Fruit fly (Drosophila melanogaster): Measurements from ENCODE around the gene CG14937.

Gene CG14937

dm6 chr2L:11807697-11808226 is 13.9 kb upstream of the CG14937 start (continued):
- TF ChIP-seq CG2875 (GFP tag; optimal IDR thresholded peaks at IDR 0.05) (no peak), Hr39 (optimal IDR thresholded peaks at IDR 0.05) (no peak), pros (GFP tag; optimal IDR thresholded peaks at IDR 0.05) (peak; percentile 93), CG42726 (GFP tag; IDR thresholded peaks at IDR 0.05; ENCODE audit: partially characterized antibody) (peak; percentile 81), Dek (tag; optimal IDR thresholded peaks at IDR 0.05) (peak; percentile 27), nerfin-1 (tag; optimal IDR thresholded peaks at IDR 0.05) (peak; percentile 60), CG7963 (GFP tag; IDR thresholded peaks at IDR 0.05; ENCODE audit: partially characterized antibody) (no peak), sug (tag; optimal IDR thresholded peaks at IDR 0.05) (peak; percentile 59), caup (GFP tag; optimal IDR thresholded peaks at IDR 0.05; ENCODE audit: severe bottlenecking) (peak; percentile 57), fu2 (GFP tag; optimal IDR thresholded peaks at IDR 0.05) (no peak), CG10959 (GFP tag; IDR thresholded peaks at IDR 0.05) (no peak), CG4424 (GFP tag; optimal IDR thresholded peaks at IDR 0.05) (no peak), Dp (GFP tag; optimal IDR thresholded peaks at IDR 0.05) (no peak), CG15601 (tag; optimal IDR thresholded peaks at IDR 0.05) (no peak), HLH3B (GFP tag; IDR thresholded peaks at IDR 0.05) (no peak), ewg (GFP tag; optimal IDR thresholded peaks at IDR 0.05) (no peak), Med (GFP tag) (peak; percentile 94), CG1603 (tag; optimal IDR thresholded peaks at IDR 0.05) (peak; percentile 12), Xbp1 (GFP tag; optimal IDR thresholded peaks at IDR 0.05) (no peak), ERR (GFP tag; optimal IDR thresholded peaks at IDR 0.05) (peak; percentile 27), wdn (GFP tag; IDR thresholded peaks at IDR 0.05) (no peak), exex (tag; optimal IDR thresholded peaks at IDR 0.05) (peak; percentile 37), CG4707 (GFP tag; optimal IDR thresholded peaks at IDR 0.05) (no peak), dm (GFP tag; optimal IDR thresholded peaks at IDR 0.05) (peak; percentile 39), CG6175 (GFP tag; IDR thresholded peaks at IDR 0.05) (peak; percentile 98), kay (GFP tag; optimal IDR thresholded peaks at IDR 0.05) (no peak), Doc2 (GFP tag; IDR thresholded peaks at IDR 0.05) (no peak), sqz (GFP tag; optimal IDR thresholded peaks at IDR 0.05) (no peak), ara (GFP tag; IDR thresholded peaks at IDR 0.05) (0 out of 2 replicates have a peak, but pooled peaks have one; percentile 42), chm (GFP tag; IDR thresholded peaks at IDR 0.05) (peak; percentile 67; the same call in 1 of the 2 replicates), CG3847 (GFP tag; IDR thresholded peaks at IDR 0.05) (no peak), tna (GFP tag; IDR thresholded peaks at IDR 0.05; ENCODE audit: partially characterized antibody) (no peak), CG6654 (GFP tag; optimal IDR thresholded peaks at IDR 0.05) (no peak), CG10147 (GFP tag; optimal IDR thresholded peaks at IDR 0.05) (no peak), CTCF (GFP tag; optimal IDR thresholded peaks at IDR 0.05) (no peak), dmrt99B (tag; optimal IDR thresholded peaks at IDR 0.05) (no peak), pnt (GFP tag; optimal IDR thresholded peaks at IDR 0.05) (no peak), hbn (GFP tag; IDR thresholded peaks at IDR 0.05; ENCODE audit: partially characterized antibody) (no peak), CG4854 (GFP tag; optimal IDR thresholded peaks at IDR 0.05) (no peak), CG5180 (GFP tag; optimal IDR thresholded peaks at IDR 0.05) (no peak), CkIIα-i1 (GFP tag; IDR thresholded peaks at IDR 0.05) (no peak), ato (GFP tag; IDR thresholded peaks at IDR 0.05; ENCODE audit: partially characterized antibody) (peak; percentile 55; the same call in 1 of the 2 replicates), Sin3A (optimal IDR thresholded peaks at IDR 0.05) (no peak), D19B (GFP tag; optimal IDR thresholded peaks at IDR 0.05) (no peak), CG16863 (GFP tag; optimal IDR thresholded peaks at IDR 0.05) (peak; percentile 46), Xrp1 (GFP tag; IDR thresholded peaks at IDR 0.05) (no peak), CG5245 (GFP tag; optimal IDR thresholded peaks at IDR 0.05) (no peak), B-H1 (GFP tag; IDR thresholded peaks at IDR 0.05) (no peak), crol (GFP tag; IDR thresholded peaks at IDR 0.05) (peak; percentile 100), CG13894 (tag; optimal IDR thresholded peaks at IDR 0.05) (peak; percentile 78), CG1647 (GFP tag; optimal IDR thresholded peaks at IDR 0.05) (no peak)
